Fruit fly (Drosophila melanogaster): Measurements from ENCODE around the gene Hsp68.

The Hsp68 gene

DNA sequence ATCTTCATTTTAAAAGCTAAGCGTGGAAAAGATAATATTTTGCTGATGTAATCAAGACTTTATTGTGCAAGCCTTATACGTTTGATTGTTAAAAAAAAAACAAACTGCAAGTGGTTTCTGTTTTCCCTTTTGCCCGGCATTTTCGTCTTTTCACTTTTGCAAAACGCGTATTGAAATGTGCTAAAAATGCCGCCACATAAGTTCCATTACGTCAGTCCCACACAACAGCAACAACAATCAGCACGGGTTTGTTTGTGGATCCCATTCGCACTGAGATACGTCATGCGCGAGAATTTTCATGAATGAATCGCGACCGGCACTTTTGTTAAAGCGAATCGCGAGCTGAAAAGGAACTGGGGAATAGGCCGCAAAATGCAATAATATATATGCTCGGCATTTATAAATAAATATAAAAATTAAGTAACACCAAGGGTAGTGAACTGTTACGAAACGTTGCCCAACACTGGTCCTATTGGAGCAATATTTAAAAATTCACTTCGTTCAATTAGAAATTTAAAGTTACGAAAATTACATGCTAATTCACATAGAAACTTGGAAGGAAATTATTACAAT lies 49.0 kb upstream of the Hsp68 start (continued):
- TF ChIP-seq ac (GFP tag; optimal IDR thresholded peaks at IDR 0.05) (no peak), caup (GFP tag; optimal IDR thresholded peaks at IDR 0.05; ENCODE audit: severe bottlenecking) (peak; percentile 43), Bdp1 (GFP tag; optimal IDR thresholded peaks at IDR 0.05) (peak; percentile 25), hb (GFP tag; IDR thresholded peaks at IDR 0.05; ENCODE audit: partially characterized antibody) (no peak), exex (tag; optimal IDR thresholded peaks at IDR 0.05) (no peak), bsh (GFP tag; optimal IDR thresholded peaks at IDR 0.05) (peak; percentile 24 to 57), ara (GFP tag; IDR thresholded peaks at IDR 0.05) (no peak), CG17829 (tag; optimal IDR thresholded peaks at IDR 0.05) (peak; percentile 28), CG31224 (GFP tag; IDR thresholded peaks at IDR 0.05) (no peak), CG4820 (GFP tag; optimal IDR thresholded peaks at IDR 0.05) (peak; percentile 53), bbx (GFP tag; IDR thresholded peaks at IDR 0.05; ENCODE audit: partially characterized antibody) (no peak), gce (GFP tag; IDR thresholded peaks at IDR 0.05) (no peak), Fer1 (GFP tag; optimal IDR thresholded peaks at IDR 0.05) (peak; percentile 76), Myb (GFP tag; optimal IDR thresholded peaks at IDR 0.05) (no peak), CG34376 (GFP tag; optimal IDR thresholded peaks at IDR 0.05) (no peak), ash1 (GFP tag; optimal IDR thresholded peaks at IDR 0.05) (no peak), wek (GFP tag; optimal IDR thresholded peaks at IDR 0.05) (peak; percentile 45), trem (tag; optimal IDR thresholded peaks at IDR 0.05) (no peak), slou (GFP tag; optimal IDR thresholded peaks at IDR 0.05) (no peak), ap (GFP tag; IDR thresholded peaks at IDR 0.05) (no peak), kay (GFP tag; optimal IDR thresholded peaks at IDR 0.05) (peak; percentile 14), Spps (tag; optimal IDR thresholded peaks at IDR 0.05) (no peak), CG32532 (GFP tag; IDR thresholded peaks at IDR 0.05) (no peak), croc (GFP tag; conservative IDR thresholded peaks at IDR 0.05) (no peak), pb (GFP tag; optimal IDR thresholded peaks at IDR 0.05) (no peak), CG12299 (tag; optimal IDR thresholded peaks at IDR 0.05) (peak; percentile 30), E2f1 (GFP tag; IDR thresholded peaks at IDR 0.05) (no peak), CG17568 (GFP tag; optimal IDR thresholded peaks at IDR 0.05) (peak; percentile 73), CG10267 (tag; optimal IDR thresholded peaks at IDR 0.05) (peak; percentile 92), eve (GFP tag; optimal IDR thresholded peaks at IDR 0.05) (no peak), stwl (tag; optimal IDR thresholded peaks at IDR 0.05) (peak; percentile 62), YL-1 (GFP tag; optimal IDR thresholded peaks at IDR 0.05) (no peak), hth (optimal IDR thresholded peaks at IDR 0.05) (no peak), CG9876 (GFP tag; optimal IDR thresholded peaks at IDR 0.05) (no peak), pan (optimal IDR thresholded peaks at IDR 0.05) (no peak), pan (GFP tag; optimal IDR thresholded peaks at IDR 0.05 in 1 of 2, IDR thresholded peaks at IDR 0.05 in 1 of 2) (no peak), zfh1 (GFP tag; IDR thresholded peaks at IDR 0.05) (no peak), sens (GFP tag) (peak; percentile 91), Ada2b (GFP tag; IDR thresholded peaks at IDR 0.05) (no peak), CG6854 (GFP tag; optimal IDR thresholded peaks at IDR 0.05) (no peak), dmrt99B (tag; optimal IDR thresholded peaks at IDR 0.05) (peak; percentile 47), salm (tag; optimal IDR thresholded peaks at IDR 0.05) (no peak), CG2678 (tag; optimal IDR thresholded peaks at IDR 0.05) (peak; percentile 46), CG13287 (GFP tag; IDR thresholded peaks at IDR 0.05; ENCODE audit: partially characterized antibody) (no peak), CG10274 (GFP tag; optimal IDR thresholded peaks at IDR 0.05) (no peak), GATAe (GFP tag; conservative IDR thresholded peaks at IDR 0.05) (no peak), CG12769 (tag; optimal IDR thresholded peaks at IDR 0.05) (peak; percentile 45), Dll (GFP tag; IDR thresholded peaks at IDR 0.05; ENCODE audit: partially characterized antibody) (no peak), knrl (GFP tag; IDR thresholded peaks at IDR 0.05; ENCODE audit: partially characterized antibody) (no peak), Xrp1 (GFP tag; IDR thresholded peaks at IDR 0.05) (no peak), zfh2 (GFP tag; optimal IDR thresholded peaks at IDR 0.05) (peak; percentile 24)

All from whole organism, embryonic.